Worm (Caenorhabditis elegans): ENCODE data around the gene ent-2.
A peak's percentile ranks its signal among the peaks of the same experiment; 100 is the strongest.

The ent-2 gene

ce11 chrX:15609698-15610097 is 8.8 kb downstream of the ent-2 start:
- TF ChIP-seq fkh-10 (GFP tag; optimal IDR thresholded peaks at IDR 0.05): no peak
- no peak for TF ChIP-seq sox-4 (tag; optimal IDR thresholded peaks at IDR 0.05)
- no peak for TF ChIP-seq ets-4 (tag; optimal IDR thresholded peaks at IDR 0.05)
- TF ChIP-seq hlh-13 (GFP tag; optimal IDR thresholded peaks at IDR 0.05): no peak
- TF ChIP-seq mec-3 (tag; optimal IDR thresholded peaks at IDR 0.05; ENCODE audit: borderline replicate concordance): no peak
- TF ChIP-seq ceh-18 (tag; optimal IDR thresholded peaks at IDR 0.05): no peak
- TF ChIP-seq hlh-30 (tag; optimal IDR thresholded peaks at IDR 0.05; ENCODE audit: insufficient read depth): no peak
- TF ChIP-seq ceh-22 (tag; optimal IDR thresholded peaks at IDR 0.05): no peak
- no peak for TF ChIP-seq hlh-8 (tag; optimal IDR thresholded peaks at IDR 0.05)
- TF ChIP-seq unc-55 (GFP tag; optimal IDR thresholded peaks at IDR 0.05): no peak
- TF ChIP-seq ceh-34 (tag; optimal IDR thresholded peaks at IDR 0.05): no peak
- TF ChIP-seq pros-1 (tag; optimal IDR thresholded peaks at IDR 0.05): no peak

- TF ChIP-seq K02D7.2 (tag; optimal IDR thresholded peaks at IDR 0.05) (no peak), elt-2 (tag; optimal IDR thresholded peaks at IDR 0.05) (peak; percentile 88)
Measured at ce11 chrX:15610527-15611091, 9.7 kb downstream of the ent-2 start.

- TF ChIP-seq nhr-232 (tag; optimal IDR thresholded peaks at IDR 0.05) (no peak), C38D4.7 (GFP tag; optimal IDR thresholded peaks at IDR 0.05) (no peak), lim-6 (tag; optimal IDR thresholded peaks at IDR 0.05) (no peak), ceh-31 (tag; optimal IDR thresholded peaks at IDR 0.05) (peak; percentile 2), unc-42 (tag; optimal IDR thresholded peaks at IDR 0.05) (no peak), ahr-1 (tag; optimal IDR thresholded peaks at IDR 0.05) (no peak), nfya-1 (tag; optimal IDR thresholded peaks at IDR 0.05) (peak; percentile 37)
Measured at ce11 chrX:15613745-15614229, 12.9 kb downstream of the ent-2 start, which contains the start of gene K09E9.3. Gene K09E9.3 (minus strand): TSS chrX:15613795.

ce11 chrX:15616443-15616842 is 15.6 kb downstream of the ent-2 start, which contains the start of gene ergi-3:
Gene ergi-3 (minus strand): TSS chrX:15616753.
- TF ChIP-seq ztf-16 (tag; optimal IDR thresholded peaks at IDR 0.05) (no peak), K09A11.1 (tag; optimal IDR thresholded peaks at IDR 0.05; ENCODE audit: insufficient read depth) (no peak), ceh-45 (GFP tag; IDR thresholded peaks at IDR 0.05) (0 out of 2 replicates have a peak, but pooled peaks have one; percentile 24), tbx-7 (tag; optimal IDR thresholded peaks at IDR 0.05) (no peak), ceh-31 (tag; optimal IDR thresholded peaks at IDR 0.05) (peak; percentile 43), K02D7.2 (tag; optimal IDR thresholded peaks at IDR 0.05) (no peak), hlh-15 (tag; optimal IDR thresholded peaks at IDR 0.05) (no peak), pros-1 (tag; optimal IDR thresholded peaks at IDR 0.05) (peak; percentile 7), dve-1 (tag; optimal IDR thresholded peaks at IDR 0.05) (peak; percentile 28), ahr-1 (tag; optimal IDR thresholded peaks at IDR 0.05) (no peak), ref-2 (tag; optimal IDR thresholded peaks at IDR 0.05) (no peak), ceh-9 (tag; optimal IDR thresholded peaks at IDR 0.05) (no peak), hlh-8 (tag; optimal IDR thresholded peaks at IDR 0.05) (no peak), hlh-13 (GFP tag; optimal IDR thresholded peaks at IDR 0.05) (no peak), unc-42 (tag; optimal IDR thresholded peaks at IDR 0.05) (peak; percentile 84), C38D4.7 (GFP tag; optimal IDR thresholded peaks at IDR 0.05) (no peak), unc-86 (tag; optimal IDR thresholded peaks at IDR 0.05) (no peak), eyg-1 (tag; optimal IDR thresholded peaks at IDR 0.05) (no peak), fax-1 (tag; optimal IDR thresholded peaks at IDR 0.05) (no peak), pat-9 (tag; optimal IDR thresholded peaks at IDR 0.05) (no peak), dmd-4 (tag; optimal IDR thresholded peaks at IDR 0.05; ENCODE audit: borderline replicate concordance) (no peak), sox-4 (tag; optimal IDR thresholded peaks at IDR 0.05) (no peak), fkh-10 (GFP tag; optimal IDR thresholded peaks at IDR 0.05) (no peak), unc-55 (GFP tag; optimal IDR thresholded peaks at IDR 0.05) (peak; percentile 75), mec-3 (tag; optimal IDR thresholded peaks at IDR 0.05; ENCODE audit: borderline replicate concordance) (no peak), ceh-34 (tag; optimal IDR thresholded peaks at IDR 0.05) (no peak), ttx-3 (tag; optimal IDR thresholded peaks at IDR 0.05) (no peak), rnt-1 (tag; optimal IDR thresholded peaks at IDR 0.05) (no peak), nfya-1 (tag; optimal IDR thresholded peaks at IDR 0.05) (peak; percentile 18), ceh-18 (tag; optimal IDR thresholded peaks at IDR 0.05) (peak; percentile 25), hlh-6 (tag; optimal IDR thresholded peaks at IDR 0.05) (no peak)

Data from whole organism, late embryonic.